Worm (Caenorhabditis elegans) whole organism, young adult: ENCODE measurements around the gene ncr-1.

Source experiments
- B0035.1 ChIP-seq: sonication (generic microtip); optimal IDR thresholded peaks from 2 replicates; lab custom pipeline; 2016; ENCODE audit warnings: missing genetic modification characterization, mild to moderate bottlenecking, missing compliant biosample characterization, missing genotype, missing genetic modification reagents
- B0261.1 ChIP-seq: sonication (generic microtip); optimal IDR thresholded peaks from 2 replicates; lab custom pipeline; 2016; ENCODE audit warnings: mild to moderate bottlenecking, missing genetic modification characterization, moderate library complexity, missing compliant biosample characterization
- B0336.3 ChIP-seq: fragments of 200-800 bp; sonication (Bioruptor generic); IDR thresholded peaks from 2 replicates; pipeline ENCODE4 v1.3.6; 2022; ENCODE audit warnings: missing genetic modification characterization, missing compliant biosample characterization
- C06A6.2 ChIP-seq: fragments of 200-800 bp; sonication (Bioruptor generic); conservative IDR thresholded peaks from 2 replicates; pipeline ENCODE4 v1.3.6; 2022; ENCODE audit warnings: missing genetic modification characterization, missing compliant biosample characterization
- C17E4.6 ChIP-seq: fragments of 200-800 bp; sonication (Bioruptor generic); IDR thresholded peaks from 2 replicates; pipeline ENCODE4 v1.3.6; 2022; ENCODE audit warnings: missing genetic modification reagents, missing genetic modification characterization, missing compliant biosample characterization
- F22D6.2 ChIP-seq: sonication (generic microtip); optimal IDR thresholded peaks from 2 replicates; lab custom pipeline; 2016; ENCODE audit warnings: mild to moderate bottlenecking, missing genetic modification characterization, missing compliant biosample characterization
- F23B12.7 ChIP-seq: sonication (generic microtip); optimal IDR thresholded peaks from 2 replicates; lab custom pipeline; 2017; ENCODE audit warnings: missing genetic modification characterization, mild to moderate bottlenecking, missing compliant biosample characterization, antibody characterized with exemption, moderate library complexity; ENCODE audit not compliant: insufficient read depth
- F49E8.2 ChIP-seq: sonication (generic microtip); optimal IDR thresholded peaks from 3 replicates; lab custom pipeline; 2017; ENCODE audit warnings: missing genetic modification characterization, mild to moderate bottlenecking, missing compliant biosample characterization, antibody characterized with exemption, moderate library complexity; ENCODE audit not compliant: insufficient read depth
- F52B5.7 ChIP-seq: sonication (generic microtip); optimal IDR thresholded peaks from 2 replicates; lab custom pipeline; 2016; ENCODE audit warnings: mild to moderate bottlenecking, missing genetic modification characterization, missing compliant biosample characterization
- Y56A3A.18 ChIP-seq: fragments of 200-800 bp; sonication (Bioruptor generic); IDR thresholded peaks from 2 replicates; pipeline ENCODE4 v1.3.6; 2022; ENCODE audit warnings: missing genetic modification reagents, missing genetic modification characterization, missing compliant biosample characterization
- Y79H2A.3 ChIP-seq: fragments of 200-800 bp; sonication (Bioruptor generic); conservative IDR thresholded peaks from 2 replicates; pipeline ENCODE4 v1.3.6; 2022; ENCODE audit warnings: missing genetic modification reagents, missing genetic modification characterization, missing compliant biosample characterization
- ama-1 ChIP-seq, 3 experiments: fragments of 150-350 bp in 1 of 3; sonication (generic microtip) in 2 of 3; optimal IDR thresholded peaks; 2 replicates each; lab custom pipeline; 2014 to 2018; ENCODE audit warnings: missing biosample characterization in 2 of 3, missing genetic modification characterization in 2 of 3, missing genetic modification reagents in 2 of 3
- cebp-1 ChIP-seq, 2 experiments: fragments of 200-800 bp in 1 of 2; sonication (Bioruptor generic) in 1 of 2; sonication (generic microtip) in 1 of 2; IDR thresholded peaks in 1 of 2; optimal IDR thresholded peaks in 1 of 2; 2 replicates each; pipeline versions ENCODE4 v1.3.6 to Lab custom; 2017 to 2022; ENCODE audit warnings: missing compliant biosample characterization in 2 of 2, missing genetic modification characterization in 2 of 2, mild to moderate bottlenecking in 1 of 2, missing genetic modification reagents in 1 of 2, moderate library complexity in 1 of 2
- ceh-100 ChIP-seq: fragments of 200-800 bp; sonication (Bioruptor generic); IDR thresholded peaks from 2 replicates; pipeline ENCODE4 v1.3.6; 2022; ENCODE audit warnings: missing genetic modification reagents, missing genetic modification characterization, missing compliant biosample characterization
- ceh-27 ChIP-seq: fragments of 200-800 bp; sonication (Bioruptor generic); optimal IDR thresholded peaks from 2 replicates; lab custom pipeline; 2018; ENCODE audit warnings: mild to moderate bottlenecking, missing genetic modification characterization, moderate library complexity, missing compliant biosample characterization
- ceh-40 ChIP-seq: fragments of 200-800 bp; sonication (Bioruptor generic); IDR thresholded peaks from 2 replicates; pipeline ENCODE4 v1.3.6; 2022; ENCODE audit warnings: missing genetic modification characterization, missing compliant biosample characterization
- ceh-79 ChIP-seq: sonication (generic microtip); optimal IDR thresholded peaks from 2 replicates; lab custom pipeline; 2017; ENCODE audit warnings: mild to moderate bottlenecking, missing genetic modification characterization, missing compliant biosample characterization
- hlh-26 ChIP-seq: fragments of 200-800 bp; sonication (Bioruptor generic); conservative IDR thresholded peaks from 2 replicates; pipeline ENCODE4 v1.3.6; 2022; ENCODE audit warnings: missing genetic modification reagents, missing genetic modification characterization, missing compliant biosample characterization
- let-526 ChIP-seq: fragments of 200-800 bp; sonication (Bioruptor generic); IDR thresholded peaks from 2 replicates; pipeline ENCODE4 v1.3.6; 2022; ENCODE audit warnings: missing genetic modification reagents, missing genetic modification characterization, missing compliant biosample characterization
- lin-26 ChIP-seq: fragments of 200-800 bp; sonication (Bioruptor generic); IDR thresholded peaks from 2 replicates; pipeline ENCODE4 v1.3.6; 2022; ENCODE audit warnings: missing genetic modification reagents, missing genetic modification characterization, missing compliant biosample characterization
- lsl-1 ChIP-seq: fragments of 200-800 bp; sonication (Bioruptor generic); optimal IDR thresholded peaks from 2 replicates; lab custom pipeline; 2018; ENCODE audit warnings: mild to moderate bottlenecking, missing genetic modification characterization, moderate library complexity, missing compliant biosample characterization
- madf-3 ChIP-seq: fragments of 200-800 bp; sonication (Bioruptor generic); IDR thresholded peaks from 2 replicates; pipeline ENCODE4 v1.3.6; 2022; ENCODE audit warnings: missing genetic modification reagents, missing genetic modification characterization, missing compliant biosample characterization
- madf-6 ChIP-seq: fragments of 200-800 bp; sonication (Bioruptor generic); IDR thresholded peaks from 2 replicates; pipeline ENCODE4 v1.3.6; 2022; ENCODE audit warnings: missing genetic modification reagents, missing genetic modification characterization, missing compliant biosample characterization
- mcd-1 ChIP-seq: fragments of 200-800 bp; sonication (Bioruptor generic); IDR thresholded peaks from 2 replicates; pipeline ENCODE4 v1.3.6; 2022; ENCODE audit warnings: missing genetic modification reagents, missing genetic modification characterization, missing compliant biosample characterization
- nfya-1 ChIP-seq: sonication (generic microtip); optimal IDR thresholded peaks from 2 replicates; lab custom pipeline; 2017; ENCODE audit warnings: antibody characterized with exemption, missing compliant biosample characterization, missing genetic modification characterization, borderline replicate concordance; ENCODE audit not compliant: insufficient read depth
- nhr-27 ChIP-seq: fragments of 200-800 bp; sonication (Bioruptor generic); optimal IDR thresholded peaks from 2 replicates; lab custom pipeline; 2018; ENCODE audit warnings: mild to moderate bottlenecking, missing genetic modification characterization, moderate library complexity, missing compliant biosample characterization
- nhr-90 ChIP-seq: sonication (generic microtip); optimal IDR thresholded peaks from 2 replicates; lab custom pipeline; 2016; ENCODE audit warnings: missing genotype, mild to moderate bottlenecking, missing genetic modification characterization, missing compliant biosample characterization
- rcor-1 ChIP-seq: fragments of 200-800 bp; sonication (Bioruptor generic); IDR thresholded peaks from 2 replicates; pipeline ENCODE4 v1.3.6; 2022; ENCODE audit warnings: missing genetic modification reagents, missing genetic modification characterization, missing compliant biosample characterization
- rec-8 ChIP-seq, 2 experiments: sonication (generic microtip); optimal IDR thresholded peaks; 2 replicates each; lab custom pipeline; 2016; ENCODE audit warnings: mild to moderate bottlenecking in 2 of 2, missing genetic modification characterization in 2 of 2, missing genetic modification reagents in 2 of 2, missing genotype in 2 of 2, missing biosample characterization in 1 of 2, missing compliant biosample characterization in 1 of 2, moderate library complexity in 1 of 2
- sdz-38 ChIP-seq: sonication (generic microtip); optimal IDR thresholded peaks from 2 replicates; lab custom pipeline; 2016; ENCODE audit warnings: missing genotype, missing genetic modification characterization, missing compliant biosample characterization
- snpc-3.4 ChIP-seq: sonication (generic microtip); optimal IDR thresholded peaks from 2 replicates; lab custom pipeline; 2017; ENCODE audit warnings: missing genetic modification characterization, mild to moderate bottlenecking, missing compliant biosample characterization, antibody characterized with exemption, moderate library complexity, missing genotype, missing genetic modification reagents
- tbp1 ChIP-seq: fragments of 200-800 bp; sonication (Bioruptor generic); optimal IDR thresholded peaks from 2 replicates; lab custom pipeline; 2018; ENCODE audit warnings: mild to moderate bottlenecking, missing genetic modification characterization, missing compliant biosample characterization
- ztf-26 ChIP-seq: sonication (generic microtip); optimal IDR thresholded peaks from 2 replicates; lab custom pipeline; 2017; ENCODE audit warnings: missing genetic modification characterization, missing compliant biosample characterization
- ztf-3 ChIP-seq: fragments of 200-800 bp; sonication (Bioruptor generic); optimal IDR thresholded peaks from 2 replicates; lab custom pipeline; 2018; ENCODE audit warnings: mild to moderate bottlenecking, missing genetic modification characterization, missing compliant biosample characterization

ncr-1 gene

DNA sequence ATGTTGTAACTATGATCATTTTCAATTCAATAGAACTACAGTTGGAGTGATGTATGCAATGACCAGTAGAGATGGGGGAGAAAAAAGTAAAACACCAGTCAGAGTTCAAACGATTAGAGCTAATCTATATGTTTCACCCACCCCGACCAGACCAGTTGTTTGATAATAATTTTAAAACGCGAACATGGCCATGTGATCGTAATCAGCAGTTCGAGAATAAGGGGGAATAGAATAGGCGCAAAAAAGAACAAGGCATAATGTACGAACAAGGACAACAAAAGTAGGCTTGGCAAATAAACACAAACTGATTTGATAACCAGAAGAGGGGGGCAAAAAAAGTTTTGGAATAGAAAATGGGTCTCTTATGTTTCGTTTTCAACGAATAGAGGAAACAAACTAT is 9.4 kb upstream of the ncr-1 start (continued):
- TF ChIP-seq B0336.3 (GFP tag; lab: Robert Waterston, UW) (no peak), mcd-1 (GFP tag; lab: Robert Waterston, UW) (no peak), hlh-26 (GFP tag; lab: Robert Waterston, UW) (no peak), ceh-40 (GFP tag; lab: Robert Waterston, UW) (no peak), cebp-1 (GFP tag; IDR thresholded peaks at IDR 0.05; lab: Robert Waterston, UW) (no peak), cebp-1 (tag; optimal IDR thresholded peaks at IDR 0.05; lab: Kevin White, UChicago) (peak; percentile 30)

DNA sequence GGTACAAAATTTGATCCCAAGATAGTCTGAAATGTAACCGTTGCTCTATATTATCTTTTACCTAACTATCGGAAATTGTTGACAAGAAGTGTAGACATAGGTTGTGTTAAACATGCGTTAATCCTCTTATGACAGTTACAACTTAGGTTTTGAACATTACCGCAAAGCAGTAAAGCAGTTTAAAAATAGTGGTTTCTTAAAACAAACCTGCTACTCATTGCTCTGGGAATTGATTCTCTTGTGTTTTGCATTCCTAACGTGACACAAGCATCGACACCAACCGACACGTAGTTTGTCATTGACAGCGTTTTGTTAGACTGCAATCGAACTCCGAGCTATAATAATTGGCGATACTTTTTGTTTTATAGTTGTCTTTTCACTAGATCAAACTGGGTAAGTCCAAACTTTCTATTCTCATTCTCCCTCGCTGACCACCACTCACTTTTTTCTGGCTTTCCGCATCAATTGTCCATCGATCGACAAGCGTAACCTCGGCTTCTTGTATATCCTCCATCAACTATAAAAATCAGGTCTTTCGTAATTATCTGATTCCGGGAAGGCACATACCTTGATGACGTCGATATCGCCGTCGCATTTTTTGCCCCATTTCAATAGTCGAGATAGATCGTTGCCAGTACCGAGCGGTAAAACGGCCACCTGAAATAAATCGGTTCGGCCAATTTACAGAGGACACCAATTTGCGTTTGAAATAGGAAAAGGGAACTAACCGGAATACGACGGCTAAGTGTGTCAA is 7.3 kb upstream of the ncr-1 start:
- TF ChIP-seq nfya-1 (tag; lab: Kevin White, UChicago) = no peak
- TF ChIP-seq Y56A3A.18 (GFP tag; lab: Robert Waterston, UW) = no peak
- no peak for TF ChIP-seq rcor-1 (GFP tag; lab: Robert Waterston, UW)

DNA sequence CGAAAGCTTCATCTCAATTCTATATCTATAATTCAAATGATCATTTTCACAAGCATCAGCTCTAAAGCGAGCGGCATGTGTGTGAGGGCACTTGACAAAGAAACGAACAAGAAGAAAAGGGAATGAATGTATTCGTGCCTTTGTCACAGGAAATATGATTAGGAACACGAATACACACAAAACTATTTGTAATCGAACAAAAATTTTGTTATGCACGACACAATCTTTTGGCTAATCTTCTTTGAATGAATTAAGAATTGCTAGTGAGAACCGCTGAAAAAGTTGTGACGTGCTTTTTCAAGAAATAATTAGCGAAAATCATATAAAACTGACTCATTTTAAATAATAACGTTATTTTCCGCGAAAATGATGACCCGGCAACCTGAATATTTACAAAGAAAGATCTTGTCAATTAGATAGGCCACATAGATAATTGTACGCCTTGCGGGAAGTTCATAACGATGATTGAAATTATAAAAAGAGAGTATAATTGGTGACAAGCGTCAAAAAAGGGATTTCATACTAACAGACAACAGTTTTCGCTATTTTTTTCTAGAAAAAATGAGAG is 4.9 kb upstream of the ncr-1 start:
- no peak for TF ChIP-seq madf-3 (GFP tag; lab: Robert Waterston, UW)
- TF ChIP-seq B0261.1 (tag; lab: Kevin White, UChicago) = no peak
- no peak for TF ChIP-seq sdz-38 (tag; lab: Kevin White, UChicago)
- no peak for TF ChIP-seq ceh-27 (GFP tag; lab: Kevin White, UChicago)
- TF ChIP-seq Y79H2A.3 = no peak
- no peak for TF ChIP-seq ceh-100 (GFP tag; lab: Robert Waterston, UW)
- TF ChIP-seq ztf-26 = no peak
- no peak for TF ChIP-seq F22D6.2 (tag; lab: Kevin White, UChicago)
- TF ChIP-seq lin-26 (GFP tag; lab: Robert Waterston, UW) = no peak
- no peak for TF ChIP-seq rcor-1 (GFP tag; lab: Robert Waterston, UW)
- no peak for TF ChIP-seq lsl-1
- no peak for TF ChIP-seq tbp1 (GFP tag; lab: Kevin White, UChicago)
- TF ChIP-seq F23B12.7 (tag; lab: Kevin White, UChicago) = no peak

ce11 chrX:4492199-4492598 is 3.5 kb upstream of the ncr-1 start, which contains the start of gene F46H6.5:
Gene F46H6.5 (minus strand): TSS chrX:4492208.
- TF ChIP-seq ztf-3 (GFP tag; lab: Kevin White, UChicago) (no peak), C06A6.2 (no peak), ztf-26 (no peak), B0035.1 (tag; lab: Kevin White, UChicago) (no peak), snpc-3.4 (tag; lab: Kevin White, UChicago) (no peak), C17E4.6 (no peak), ceh-27 (GFP tag; lab: Kevin White, UChicago) (no peak), madf-6 (GFP tag; lab: Robert Waterston, UW) (no peak), ama-1 (optimal IDR thresholded peaks at IDR 0.05; lab: Kevin White, UChicago) (no peak), ama-1 (GFP tag; optimal IDR thresholded peaks at IDR 0.05; lab: Kevin White, UChicago) (no peak), F52B5.7 (tag; lab: Kevin White, UChicago) (no peak), nhr-90 (tag; lab: Kevin White, UChicago) (no peak), F49E8.2 (tag; lab: Kevin White, UChicago) (no peak), let-526 (no peak), nhr-27 (tag; lab: Kevin White, UChicago) (no peak), ceh-79 (tag; lab: Kevin White, UChicago) (no peak), rec-8 (tag; optimal IDR thresholded peaks at IDR 0.05; lab: Kevin White, UChicago) (no peak)
- TF ChIP-seq, all 124 proteins: peak for 0
